In genomic region chrX:12173989-12174388, ce11 we compare ENCODE assay signal across 5 worm cellular contexts.
TF ChIP-seq lines count a peak whose summit lies in the region.

No protein-coding gene starts in this region.

TF ChIP-seq in whole organism, L1 larva, 84 proteins besides CTCF, POLR2A, EP300 and RAD21:
- peak; percentile 55 for TF ChIP-seq nhr-85 (tag; lab: Kevin White, UChicago)
- TF ChIP-seq elt-2 (tag; optimal IDR thresholded peaks at IDR 0.05; lab: Kevin White, UChicago), result peak; percentile 26
- TF ChIP-seq fos-1 (tag; optimal IDR thresholded peaks at IDR 0.05; lab: Kevin White, UChicago), result no peak
TF ChIP-seq in whole organism, L1 larva: peak in this region for 2.

TF ChIP-seq in whole organism, L2 larva, 48 proteins besides CTCF, POLR2A, EP300 and RAD21:
- TF ChIP-seq sma-9 (GFP tag; optimal IDR thresholded peaks at IDR 0.05; lab: Kevin White, UChicago) (peak; percentile 40), sma-9 (tag; optimal IDR thresholded peaks at IDR 0.05; lab: Kevin White, UChicago) (no peak), mab-5 (tag; optimal IDR thresholded peaks at IDR 0.05; lab: Kevin White, UChicago) (no peak), fos-1 (tag; optimal IDR thresholded peaks at IDR 0.05; lab: Kevin White, UChicago) (peak; percentile 32)

TF ChIP-seq in whole organism, L3 larva, 47 proteins besides CTCF, POLR2A, EP300 and RAD21:
- peak; percentile 40 for TF ChIP-seq elt-2 (tag; optimal IDR thresholded peaks at IDR 0.05; lab: Kevin White, UChicago)
- TF ChIP-seq ztf-11 (tag; optimal IDR thresholded peaks at IDR 0.05; lab: Kevin White, UChicago), result no peak
- peak; percentile 35 for TF ChIP-seq pqm-1 (tag; optimal IDR thresholded peaks at IDR 0.05; lab: Kevin White, UChicago)

TF ChIP-seq in whole organism, L4 larva, 104 proteins besides CTCF, POLR2A, EP300 and RAD21:
- TF ChIP-seq madf-5 (GFP tag; IDR thresholded peaks at IDR 0.05; lab: Robert Waterston, UW) (no peak), nhr-10 (tag; optimal IDR thresholded peaks at IDR 0.05; lab: Kevin White, UChicago) (no peak), nhr-76 (tag; optimal IDR thresholded peaks at IDR 0.05; lab: Kevin White, UChicago) (no peak), nhr-28 (tag; optimal IDR thresholded peaks at IDR 0.05; lab: Kevin White, UChicago) (no peak), nhr-42 (GFP tag; IDR thresholded peaks at IDR 0.05; lab: Robert Waterston, UW) (no peak), daf-19 (GFP tag; conservative IDR thresholded peaks at IDR 0.05; lab: Robert Waterston, UW) (no peak), dmd-6 (GFP tag; IDR thresholded peaks at IDR 0.05; lab: Robert Waterston, UW) (peak; percentile 50), spr-1 (tag; optimal IDR thresholded peaks at IDR 0.05; lab: Kevin White, UChicago) (no peak), F44E2.7 (GFP tag; IDR thresholded peaks at IDR 0.05; lab: Robert Waterston, UW) (no peak), daf-16 (GFP tag; optimal IDR thresholded peaks at IDR 0.05; lab: Kevin White, UChicago) (no peak), daf-16 (tag; optimal IDR thresholded peaks at IDR 0.05; lab: Kevin White, UChicago) (peak; percentile 3), pqm-1 (tag; optimal IDR thresholded peaks at IDR 0.05; lab: Kevin White, UChicago) (peak; percentile 51), lin-13 (GFP tag; optimal IDR thresholded peaks at IDR 0.05; lab: Kevin White, UChicago) (no peak), T26A8.4 (GFP tag; IDR thresholded peaks at IDR 0.05; lab: Robert Waterston, UW) (no peak), gei-8 (GFP tag; optimal IDR thresholded peaks at IDR 0.05; lab: Kevin White, UChicago) (no peak), ceh-62 (tag; optimal IDR thresholded peaks at IDR 0.05; lab: Kevin White, UChicago) (no peak), mxl-3 (GFP tag; optimal IDR thresholded peaks at IDR 0.05; lab: Kevin White, UChicago) (no peak), ztf-11 (tag; optimal IDR thresholded peaks at IDR 0.05; lab: Kevin White, UChicago) (no peak), unc-39 (tag; optimal IDR thresholded peaks at IDR 0.05; lab: Kevin White, UChicago) (no peak), spr-3 (GFP tag; optimal IDR thresholded peaks at IDR 0.05; lab: Kevin White, UChicago) (no peak), unc-62 (GFP tag; optimal IDR thresholded peaks at IDR 0.05 in 1 of 2; lab: Kevin White, UChicago) (no peak), unc-62 (tag; optimal IDR thresholded peaks at IDR 0.05; lab: Kevin White, UChicago) (no peak), dmd-8 (GFP tag; IDR thresholded peaks at IDR 0.05; lab: Robert Waterston, UW) (no peak), nhr-237 (tag; optimal IDR thresholded peaks at IDR 0.05; lab: Kevin White, UChicago) (no peak), ztf-7 (tag; optimal IDR thresholded peaks at IDR 0.05; lab: Kevin White, UChicago) (no peak), lsy-2 (tag; optimal IDR thresholded peaks at IDR 0.05; lab: Kevin White, UChicago) (no peak)

TF ChIP-seq in whole organism, young adult, 124 proteins besides CTCF, POLR2A, EP300 and RAD21:
- TF ChIP-seq nhr-80 (tag; optimal IDR thresholded peaks at IDR 0.05; lab: Kevin White, UChicago) (peak; percentile 32), mcd-1 (GFP tag; IDR thresholded peaks at IDR 0.05; lab: Robert Waterston, UW) (no peak)
TF ChIP-seq in whole organism, young adult: peak in this region for 1.
